Worm (Caenorhabditis elegans): Measurements from ENCODE around the gene dcaf-1.

ce11 chrIV:9734861-9735260 lies 28.3 kb upstream of the dcaf-1 start:
- no peak for TF ChIP-seq W03F9.2 (tag; optimal IDR thresholded peaks at IDR 0.05)
- TF ChIP-seq dao-5 (tag; optimal IDR thresholded peaks at IDR 0.05) = no peak
- TF ChIP-seq him-1 (tag; optimal IDR thresholded peaks at IDR 0.05) = no peak

All from whole organism, L4/young adult.